Worm (Caenorhabditis elegans) whole organism, L1 larva: ENCODE measurements around the gene zip-6.

ENCODE experiments used
- F16B12.6 ChIP-seq: fragments of 150-350 bp; optimal IDR thresholded peaks from 2 replicates; lab custom pipeline; 2014; ENCODE audit warnings: missing biosample characterization, missing genetic modification characterization
- Y116A8C.19 ChIP-seq: sonication (generic microtip); optimal IDR thresholded peaks from 2 replicates; lab custom pipeline; 2016; ENCODE audit warnings: missing compliant biosample characterization, missing genetic modification characterization, borderline replicate concordance
- aha-1 ChIP-seq: fragments of 150-350 bp; optimal IDR thresholded peaks from 2 replicates; lab custom pipeline; 2014; ENCODE audit warnings: missing biosample characterization, missing genetic modification characterization
- alr-1 ChIP-seq: fragments of 200-800 bp; sonication (Bioruptor generic); optimal IDR thresholded peaks from 2 replicates; lab custom pipeline; 2018; ENCODE audit warnings: borderline replicate concordance, mild to moderate bottlenecking, missing genetic modification characterization, missing compliant biosample characterization
- blmp-1 ChIP-seq: fragments of 150-350 bp; optimal IDR thresholded peaks from 2 replicates; lab custom pipeline; 2014; ENCODE audit warnings: missing biosample characterization, missing genetic modification characterization
- ceh-82 ChIP-seq, 3 experiments: fragments of 150-350 bp in 1 of 3; sonication (generic microtip) in 2 of 3; optimal IDR thresholded peaks; 2 replicates each; lab custom pipeline; 2014 to 2017; ENCODE audit warnings: missing biosample characterization in 3 of 3, missing genetic modification characterization in 3 of 3
- ceh-90 ChIP-seq: sonication (generic microtip); optimal IDR thresholded peaks from 2 replicates; lab custom pipeline; 2016; ENCODE audit warnings: missing genetic modification characterization, missing compliant biosample characterization
- dsc-1 ChIP-seq: sonication (generic microtip); optimal IDR thresholded peaks from 2 replicates; lab custom pipeline; 2016; ENCODE audit warnings: mild to moderate bottlenecking, missing genetic modification characterization, missing compliant biosample characterization
- efl-1 ChIP-seq, 4 experiments: fragments of 150-350 bp; optimal IDR thresholded peaks in 3 of 4; peaks in 1 of 4; 1 replicate in 1 of 4; 2 replicates in 3 of 4; lab custom pipeline; 2014; ENCODE audit warnings: missing biosample characterization in 2 of 4, missing genetic modification characterization in 2 of 4, missing genetic modification reagents in 2 of 4
- efl-3 ChIP-seq: fragments of 200-800 bp; sonication (Bioruptor generic); optimal IDR thresholded peaks from 2 replicates; lab custom pipeline; 2018; ENCODE audit warnings: mild to moderate bottlenecking, missing genetic modification characterization, missing compliant biosample characterization
- egl-13 ChIP-seq: sonication (generic microtip); optimal IDR thresholded peaks from 2 replicates; lab custom pipeline; 2016; ENCODE audit warnings: missing genotype, missing genetic modification reagents, missing genetic modification characterization, missing compliant biosample characterization
- elt-2 ChIP-seq: sonication (generic microtip); optimal IDR thresholded peaks from 2 replicates; lab custom pipeline; 2016; ENCODE audit warnings: missing genetic modification characterization, mild to moderate bottlenecking, inconsistent platforms, missing compliant biosample characterization, missing genetic modification reagents
- elt-3 ChIP-seq, 6 experiments: fragments of 150-350 bp in 1 of 6; sonication (generic microtip); optimal IDR thresholded peaks; 2 replicates each; lab custom pipeline; 2017 to 2018; ENCODE audit warnings: missing biosample characterization in 6 of 6, missing genetic modification characterization in 6 of 6, inconsistent platforms in 1 of 6
- ets-5 ChIP-seq: fragments of 200-800 bp; sonication (Bioruptor generic); IDR thresholded peaks from 2 replicates; pipeline ENCODE4 v1.3.6; 2022; ENCODE audit warnings: missing genetic modification characterization, missing compliant biosample characterization
- grh-1 ChIP-seq: fragments of 200-800 bp; sonication (Bioruptor generic); IDR thresholded peaks from 2 replicates; pipeline ENCODE4 v1.3.6; 2022; ENCODE audit warnings: missing genetic modification reagents, missing genetic modification characterization, missing compliant biosample characterization
- hlh-17 ChIP-seq: fragments of 200-800 bp; sonication (Bioruptor generic); optimal IDR thresholded peaks from 2 replicates; lab custom pipeline; 2018; ENCODE audit warnings: missing genetic modification characterization, mild to moderate bottlenecking, missing compliant biosample characterization, moderate library complexity, borderline replicate concordance
- hpl-2 ChIP-seq: fragments of 150-350 bp; optimal IDR thresholded peaks from 2 replicates; lab custom pipeline; 2014; ENCODE audit warnings: missing biosample characterization, missing genetic modification reagents, missing genetic modification characterization
- lin-14 ChIP-seq: fragments of 200-800 bp; sonication (Bioruptor generic); optimal IDR thresholded peaks from 2 replicates; lab custom pipeline; 2018; ENCODE audit warnings: mild to moderate bottlenecking, missing genetic modification characterization, moderate library complexity, missing compliant biosample characterization
- lin-35 ChIP-seq, 2 experiments: fragments of 150-350 bp; optimal IDR thresholded peaks; 2 replicates each; lab custom pipeline; 2014; ENCODE audit warnings: missing biosample characterization in 2 of 2, missing genetic modification characterization in 2 of 2, missing genetic modification reagents in 2 of 2
- lin-39 ChIP-seq: fragments of 150-350 bp; optimal IDR thresholded peaks from 2 replicates; lab custom pipeline; 2014; ENCODE audit warnings: missing biosample characterization, missing genetic modification reagents, missing genetic modification characterization
- mef-2 ChIP-seq: fragments of 150-350 bp; optimal IDR thresholded peaks from 2 replicates; lab custom pipeline; 2014; ENCODE audit warnings: missing biosample characterization, missing genetic modification characterization
- mep-1 ChIP-seq: fragments of 150-350 bp; optimal IDR thresholded peaks from 2 replicates; lab custom pipeline; 2014; ENCODE audit warnings: missing biosample characterization, missing genetic modification characterization
- nhr-11 ChIP-seq: fragments of 150-350 bp; optimal IDR thresholded peaks from 2 replicates; lab custom pipeline; 2014; ENCODE audit warnings: missing biosample characterization, missing genetic modification characterization
- nhr-12 ChIP-seq: sonication (generic microtip); optimal IDR thresholded peaks from 2 replicates; lab custom pipeline; 2017; ENCODE audit warnings: missing biosample characterization, missing genetic modification characterization
- nhr-20 ChIP-seq: sonication (generic microtip); optimal IDR thresholded peaks from 2 replicates; lab custom pipeline; 2016; ENCODE audit warnings: mild to moderate bottlenecking, missing genetic modification characterization, missing compliant biosample characterization
- nhr-47 ChIP-seq: sonication (generic microtip); optimal IDR thresholded peaks from 2 replicates; lab custom pipeline; 2016; ENCODE audit warnings: mild to moderate bottlenecking, missing genetic modification characterization, moderate library complexity, missing compliant biosample characterization
- nhr-71 ChIP-seq: sonication (generic microtip); optimal IDR thresholded peaks from 2 replicates; lab custom pipeline; 2016; ENCODE audit warnings: mild to moderate bottlenecking, missing genetic modification characterization, moderate library complexity, missing compliant biosample characterization
- nhr-76 ChIP-seq: sonication (generic microtip); optimal IDR thresholded peaks from 2 replicates; lab custom pipeline; 2017; ENCODE audit warnings: missing biosample characterization, missing genetic modification characterization
- nhr-77 ChIP-seq: fragments of 150-350 bp; optimal IDR thresholded peaks from 2 replicates; lab custom pipeline; 2014; ENCODE audit warnings: missing biosample characterization, missing genetic modification characterization
- nhr-85 ChIP-seq: sonication (generic microtip); peaks from one replicate; lab custom pipeline; 2016; ENCODE audit warnings: missing genetic modification characterization, inconsistent platforms, missing compliant biosample characterization
- rnt-1 ChIP-seq: sonication (generic microtip); optimal IDR thresholded peaks from 2 replicates; lab custom pipeline; 2016; ENCODE audit warnings: mild to moderate bottlenecking, missing genetic modification characterization, moderate library complexity, missing compliant biosample characterization
- snpc-4 ChIP-seq: fragments of 150-350 bp; optimal IDR thresholded peaks from 2 replicates; lab custom pipeline; 2014; ENCODE audit warnings: missing biosample characterization, missing genetic modification characterization
- snu-23 ChIP-seq: sonication (generic microtip); optimal IDR thresholded peaks from 2 replicates; lab custom pipeline; 2016; ENCODE audit warnings: missing genetic modification characterization, missing compliant biosample characterization
- sox-4 ChIP-seq: sonication (generic microtip); optimal IDR thresholded peaks from 2 replicates; lab custom pipeline; 2016; ENCODE audit warnings: missing genetic modification characterization, missing compliant biosample characterization
- tbx-2 ChIP-seq: sonication (generic microtip); optimal IDR thresholded peaks from 2 replicates; lab custom pipeline; 2016; ENCODE audit warnings: missing genetic modification characterization, missing compliant biosample characterization
- tlp-1 ChIP-seq: fragments of 150-350 bp; optimal IDR thresholded peaks from 2 replicates; lab custom pipeline; 2014; ENCODE audit warnings: missing biosample characterization, missing genetic modification characterization
- unc-130 ChIP-seq: fragments of 150-350 bp; optimal IDR thresholded peaks from 2 replicates; lab custom pipeline; 2017; ENCODE audit warnings: missing biosample characterization, missing genetic modification characterization, inconsistent platforms
- unc-30 ChIP-seq: sonication (generic microtip); optimal IDR thresholded peaks from 2 replicates; lab custom pipeline; 2017; ENCODE audit warnings: missing biosample characterization, missing genetic modification characterization
- ztf-4 ChIP-seq: fragments of 150-350 bp; optimal IDR thresholded peaks from 2 replicates; lab custom pipeline; 2014; ENCODE audit warnings: missing biosample characterization, missing genetic modification characterization

The zip-6 gene

DNA sequence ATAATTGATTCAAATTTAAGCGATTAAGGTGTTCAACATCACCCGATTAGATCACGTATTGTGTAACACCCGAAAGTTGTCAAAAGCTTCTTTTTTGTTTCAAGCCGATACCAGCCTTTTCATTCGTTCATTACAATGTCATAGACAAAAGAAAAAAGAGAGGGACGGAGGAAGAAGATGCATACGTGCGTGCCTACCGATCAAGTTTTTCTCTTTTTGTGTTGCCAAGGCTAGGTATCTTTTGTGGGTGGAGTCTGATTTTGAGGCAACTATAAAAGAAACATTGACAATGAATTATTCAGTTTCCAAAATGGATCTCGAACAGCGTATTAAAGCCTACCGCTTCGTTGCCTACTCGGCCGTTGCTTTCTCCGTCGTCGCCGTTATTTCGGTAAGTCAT is 7.3 kb upstream of the zip-6 start, which contains the start of gene col-125:
col-125 (plus strand) TSS at position 301 of the 400 bp plus-strand sequence.
- TF ChIP-seq ceh-90 (tag; lab: Kevin White, UChicago): no peak
- TF ChIP-seq nhr-71 (tag; lab: Kevin White, UChicago): no peak
- TF ChIP-seq blmp-1: peak; percentile 29
- TF ChIP-seq sox-4 (tag; lab: Kevin White, UChicago): no peak
- no peak for TF ChIP-seq efl-1 (optimal IDR thresholded peaks at IDR 0.05; lab: Kevin White, UChicago)
- TF ChIP-seq efl-1 (GFP tag; optimal IDR thresholded peaks at IDR 0.05 in 1 of 2; lab: Kevin White, UChicago): peak in 1 of 2 experiments; percentile 21
- no peak for TF ChIP-seq egl-13 (tag; lab: Kevin White, UChicago)

DNA sequence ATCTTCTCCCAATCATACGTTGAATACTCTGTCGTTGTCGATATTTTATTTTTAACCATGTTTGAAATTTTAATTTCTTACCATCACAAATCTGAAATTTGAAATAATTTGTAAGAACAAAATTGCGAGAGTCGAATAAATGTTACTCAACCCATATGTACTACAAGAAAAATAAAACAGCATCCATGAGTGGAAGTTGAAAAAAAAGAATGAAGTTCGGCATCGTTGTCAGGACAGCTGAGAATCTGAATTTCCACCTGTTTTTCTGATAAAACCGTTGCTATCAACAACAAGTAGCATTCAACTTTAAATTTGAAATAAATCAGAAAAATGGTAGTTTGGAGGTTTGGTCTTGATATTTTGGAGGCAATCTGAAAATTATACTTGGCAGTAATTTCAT is 5.9 kb upstream of the zip-6 start, which contains the start of gene C29F4.3:
C29F4.3 (minus strand) TSS at position 101 of the 400 bp plus-strand sequence.
- TF ChIP-seq ceh-82 (tag; optimal IDR thresholded peaks at IDR 0.05; lab: Kevin White, UChicago) (no peak), elt-3 (tag; optimal IDR thresholded peaks at IDR 0.05; lab: Kevin White, UChicago) (no peak), alr-1 (no peak), aha-1 (tag; lab: Kevin White, UChicago) (no peak), ets-5 (no peak), Y116A8C.19 (no peak), hpl-2 (GFP tag; lab: Kevin White, UChicago) (no peak)
- TF ChIP-seq, all 84 proteins: peak for 0

DNA sequence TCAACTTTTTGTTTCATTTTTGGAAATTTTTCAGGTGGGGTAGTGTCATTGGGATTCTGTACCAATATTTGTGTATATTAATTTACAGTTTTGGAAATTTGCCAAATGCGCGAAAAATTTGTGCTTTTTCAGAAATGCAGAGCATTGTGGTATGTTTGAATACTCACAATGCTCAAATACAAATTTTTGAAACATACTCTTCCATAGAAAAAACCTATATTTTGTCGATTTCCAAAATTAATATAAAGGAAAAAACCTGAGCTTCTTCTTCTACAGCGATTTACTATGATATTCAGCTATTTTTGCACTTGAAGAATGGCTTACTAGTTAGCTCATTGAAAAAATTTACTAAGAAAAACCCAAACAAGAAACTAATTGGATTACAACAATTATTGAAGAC is 5.0 kb downstream of the zip-6 start:
- TF ChIP-seq F16B12.6 (no peak), nhr-76 (tag; lab: Kevin White, UChicago) (no peak), nhr-11 (no peak), unc-130 (no peak), aha-1 (tag; lab: Kevin White, UChicago) (no peak), snpc-4 (tag; lab: Kevin White, UChicago) (no peak), efl-3 (no peak), dsc-1 (tag; lab: Kevin White, UChicago) (no peak), nhr-47 (tag; lab: Kevin White, UChicago) (no peak), ztf-4 (tag; lab: Kevin White, UChicago) (no peak), hlh-17 (GFP tag; lab: Kevin White, UChicago) (no peak), unc-30 (tag; lab: Kevin White, UChicago) (no peak), ceh-90 (tag; lab: Kevin White, UChicago) (no peak), tbx-2 (no peak), nhr-71 (tag; lab: Kevin White, UChicago) (no peak), nhr-12 (tag; lab: Kevin White, UChicago) (no peak)

DNA sequence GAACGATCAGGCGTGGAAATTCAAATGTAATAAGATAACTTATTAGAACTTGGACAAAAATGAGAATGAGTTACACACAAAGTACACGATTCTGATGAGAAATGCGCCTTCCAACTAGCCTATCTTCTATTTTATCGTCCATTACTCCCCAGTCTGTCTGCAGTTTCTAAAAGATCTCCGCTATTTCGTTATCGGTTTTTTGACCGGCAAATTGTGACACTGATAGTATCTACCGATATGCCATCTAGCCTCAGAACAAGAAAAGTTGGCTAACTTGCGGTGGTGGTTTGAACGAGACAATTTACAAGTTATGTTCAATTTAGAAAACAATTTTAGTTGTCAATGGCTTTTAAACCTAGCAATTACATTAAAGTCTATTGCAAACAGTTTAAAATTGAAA is 6.4 kb downstream of the zip-6 start:
- TF ChIP-seq tlp-1 (tag; lab: Kevin White, UChicago) (peak; percentile 69), ceh-82 (tag; optimal IDR thresholded peaks at IDR 0.05; lab: Kevin White, UChicago) (peak in 1 of 3 experiments; percentile 0), rnt-1 (tag; lab: Kevin White, UChicago) (peak; percentile 9), lin-39 (tag; lab: Kevin White, UChicago) (no peak), tbx-2 (no peak), nhr-20 (tag; lab: Kevin White, UChicago) (peak; percentile 23), elt-3 (tag; optimal IDR thresholded peaks at IDR 0.05; lab: Kevin White, UChicago) (peak in 2 of 6 experiments; percentile 46 to 57), sox-4 (tag; lab: Kevin White, UChicago) (no peak), lin-35 (GFP tag; optimal IDR thresholded peaks at IDR 0.05; lab: Kevin White, UChicago) (peak in 1 of 2 experiments; percentile 29), nhr-85 (tag; lab: Kevin White, UChicago) (peak; percentile 71), elt-2 (tag; lab: Kevin White, UChicago) (peak; percentile 44), nhr-11 (no peak), mef-2 (no peak), nhr-77 (tag; lab: Kevin White, UChicago) (no peak), blmp-1 (peak; percentile 52), grh-1 (no peak), mep-1 (peak; percentile 10), snu-23 (GFP tag; lab: Kevin White, UChicago) (peak; percentile 13), unc-130 (peak; percentile 21), lin-14 (peak; percentile 78)
